Worm (Caenorhabditis elegans): ENCODE measurements around the gene F15B10.3.

DNA sequence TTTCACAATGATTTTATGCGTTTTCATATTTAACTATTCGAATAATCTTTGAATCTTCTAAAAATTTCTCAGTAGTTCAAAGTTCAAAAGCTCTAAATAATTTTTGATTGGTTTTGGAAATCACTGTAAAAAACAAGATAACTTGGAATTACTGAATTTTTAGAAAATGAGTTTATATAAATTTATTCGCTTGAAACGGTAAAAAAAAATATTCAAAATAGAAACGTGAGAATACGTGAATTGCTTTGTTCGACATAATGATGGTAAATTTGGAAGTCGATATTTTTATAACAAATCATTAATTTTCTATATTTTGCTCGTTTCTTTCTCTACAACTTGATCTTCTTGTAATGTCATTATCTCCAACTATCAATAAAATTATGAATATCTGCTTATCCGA is 20.9 kb downstream of the F15B10.3 start, which contains the start of gene C01B10.44:
- no peak for TF ChIP-seq B0310.2 (tag; optimal IDR thresholded peaks at IDR 0.05)
- TF ChIP-seq ama-1 (optimal IDR thresholded peaks at IDR 0.05): no peak

Data from whole organism, early embryonic.